Fruit fly (Drosophila melanogaster): ENCODE measurements around the gene CG46521.
"Not testable (repeated sequence)": the region's sequence is repeated elsewhere in the genome, so short reads cannot be mapped to it uniquely, and the experiment has no call there.

Gene CG46521

DNA sequence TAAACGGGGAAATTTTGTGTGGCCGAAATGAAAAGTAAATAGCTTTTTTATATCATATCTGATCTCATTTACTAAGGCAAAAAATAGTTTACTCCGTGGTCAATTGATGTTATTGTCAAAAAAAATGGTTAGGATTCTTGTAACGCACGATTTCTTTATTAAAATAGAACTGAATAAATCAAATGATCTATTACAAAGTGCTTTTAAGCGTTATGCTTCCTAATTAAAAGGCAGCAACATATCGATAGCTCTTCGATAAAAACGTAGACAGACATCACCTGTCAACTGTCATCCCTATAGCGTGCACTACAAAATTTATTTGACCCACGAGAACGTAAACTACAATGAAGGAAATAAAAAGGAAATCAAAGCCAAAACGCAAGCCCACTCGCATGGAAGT, at the start of gene CG46521:
CG46521 (plus strand) TSS at position 301 of the 400 bp plus-strand sequence.
- not testable (repeated sequence) for TF ChIP-seq CG1620 (GFP tag; optimal IDR thresholded peaks at IDR 0.05); CG33017 (tag; optimal IDR thresholded peaks at IDR 0.05); cnc (optimal IDR thresholded peaks at IDR 0.05)

DNA sequence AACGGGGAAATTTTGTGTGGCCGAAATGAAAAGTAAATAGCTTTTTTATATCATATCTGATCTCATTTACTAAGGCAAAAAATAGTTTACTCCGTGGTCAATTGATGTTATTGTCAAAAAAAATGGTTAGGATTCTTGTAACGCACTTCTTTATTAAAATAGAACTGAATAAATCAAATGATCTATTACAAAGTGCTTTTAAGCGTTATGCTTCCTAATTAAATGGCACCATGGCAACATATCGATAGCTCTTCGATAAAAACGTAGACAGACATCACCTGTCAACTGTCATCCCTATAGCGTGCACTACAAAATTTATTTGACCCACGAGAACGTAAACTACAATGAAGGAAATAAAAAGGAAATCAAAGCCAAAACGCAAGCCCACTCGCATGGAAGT, 49.4 kb upstream of the CG46521 start, which contains the start of gene CG46513:
CG46513 (plus strand) TSS at position 301 of the 400 bp plus-strand sequence.
- TF ChIP-seq kay (GFP tag; ENCODE audit: borderline replicate concordance); CG7101 (tag; optimal IDR thresholded peaks at IDR 0.05); CG14711 (tag; optimal IDR thresholded peaks at IDR 0.05): not testable (repeated sequence)

dm6 chrX:22196874-22197273, 44.5 kb upstream of the CG46521 start, which contains the start of gene CG46514:
CG46514 (plus strand) TSS chrX:22197174.
- TF ChIP-seq cnc (optimal IDR thresholded peaks at IDR 0.05); CG12768 (GFP tag; optimal IDR thresholded peaks at IDR 0.05); CG7045 (GFP tag; optimal IDR thresholded peaks at IDR 0.05): not testable (repeated sequence)

DNA sequence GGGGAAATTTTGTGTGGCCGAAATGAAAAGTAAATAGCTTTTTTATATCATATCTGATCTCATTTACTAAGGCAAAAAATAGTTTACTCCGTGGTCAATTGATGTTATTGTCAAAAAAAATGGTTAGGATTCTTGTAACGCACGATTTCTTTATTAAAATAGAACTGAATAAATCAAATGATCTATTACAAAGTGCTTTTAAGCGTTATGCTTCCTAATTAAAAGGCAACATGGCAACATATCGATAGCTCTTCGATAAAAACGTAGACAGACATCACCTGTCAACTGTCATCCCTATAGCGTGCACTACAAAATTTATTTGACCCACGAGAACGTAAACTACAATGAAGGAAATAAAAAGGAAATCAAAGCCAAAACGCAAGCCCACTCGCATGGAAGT, 39.5 kb upstream of the CG46521 start, which contains the start of gene CG46515:
CG46515 (plus strand) TSS at position 301 of the 400 bp plus-strand sequence.
- TF ChIP-seq Hr96 (GFP tag; optimal IDR thresholded peaks at IDR 0.05); kay (GFP tag; ENCODE audit: borderline replicate concordance); CG1620 (GFP tag; optimal IDR thresholded peaks at IDR 0.05): not testable (repeated sequence)

- TF ChIP-seq pad, tj, ovo (GFP tag; optimal IDR thresholded peaks at IDR 0.05): not testable (repeated sequence)
Measured at dm6 chrX:22212028-22212427, 29.3 kb upstream of the CG46521 start, which contains the start of gene CG46516. CG46516 (plus strand) TSS chrX:22212328.

- TF ChIP-seq CG1620, bab1, tj (GFP tag; optimal IDR thresholded peaks at IDR 0.05): not testable (repeated sequence)
Measured at dm6 chrX:22217079-22217478, 24.3 kb upstream of the CG46521 start, which contains the start of gene CG46517. CG46517 (plus strand) TSS chrX:22217379.

- TF ChIP-seq CG11617 (GFP tag; optimal IDR thresholded peaks at IDR 0.05); kay (GFP tag; ENCODE audit: borderline replicate concordance); Clk (GFP tag; optimal IDR thresholded peaks at IDR 0.05): not testable (repeated sequence)
Measured at dm6 chrX:22226273-22226672, 15.1 kb upstream of the CG46521 start, which contains the start of gene CG46518. CG46518 (plus strand) TSS chrX:22226573.

dm6 chrX:22231270-22231669, 10.1 kb upstream of the CG46521 start, which contains the start of gene CG46519:
CG46519 (plus strand) TSS chrX:22231570.
- TF ChIP-seq Mnt, tj, bab1 (GFP tag; optimal IDR thresholded peaks at IDR 0.05): not testable (repeated sequence)

dm6 chrX:22236265-22236664, 5.1 kb upstream of the CG46521 start, which contains the start of gene CG46520:
CG46520 (plus strand) TSS chrX:22236565.
- TF ChIP-seq CG1620 (GFP tag; optimal IDR thresholded peaks at IDR 0.05); CG33017 (tag; optimal IDR thresholded peaks at IDR 0.05); CG12768 (GFP tag; optimal IDR thresholded peaks at IDR 0.05): not testable (repeated sequence)

dm6 chrX:22246300-22246699, 4.9 kb downstream of the CG46521 start, which contains the start of gene CG46522:
CG46522 (plus strand) TSS chrX:22246600.
- TF ChIP-seq CG14711 (tag; optimal IDR thresholded peaks at IDR 0.05); CG7045 (GFP tag; optimal IDR thresholded peaks at IDR 0.05); cic (GFP tag; optimal IDR thresholded peaks at IDR 0.05): not testable (repeated sequence)
